In genomic region chr2L:17433030-17433912, dm6 we compare ENCODE assay signal across 4 fruit fly cellular contexts.
A peak's percentile ranks its signal among the peaks of the same experiment; 100 is the strongest.
TF ChIP-seq lines count a peak whose summit lies in the region.

Gene Dif, minus strand, starts transcription at chr2L:17433161.
Gene CG5043, plus strand, starts transcription at chr2L:17433862.

- TF ChIP-seq CTCF in whole organism, embryonic (GFP tag; optimal IDR thresholded peaks at IDR 0.05; lab: Kevin White, UChicago) = no peak

TF ChIP-seq in whole organism, embryonic, 481 proteins besides CTCF, POLR2A, EP300 and RAD21 (continues in another document):
- TF ChIP-seq CG1603 (tag; optimal IDR thresholded peaks at IDR 0.05; lab: Kevin White, UChicago) (no peak), Atf-2 (GFP tag; optimal IDR thresholded peaks at IDR 0.05; lab: Kevin White, UChicago) (no peak), CG15514 (GFP tag; optimal IDR thresholded peaks at IDR 0.05; lab: Kevin White, UChicago) (peak; percentile 28), CG13287 (GFP tag; IDR thresholded peaks at IDR 0.05; lab: Robert Waterston, UW; ENCODE audit: partially characterized antibody) (peak; percentile 31), zen2 (GFP tag; IDR thresholded peaks at IDR 0.05; lab: Robert Waterston, UW; ENCODE audit: partially characterized antibody) (peak; percentile 60; the same call in 1 of the 3 replicates), ham (GFP tag; IDR thresholded peaks at IDR 0.05; lab: Robert Waterston, UW) (no peak), CG1233 (GFP tag; optimal IDR thresholded peaks at IDR 0.05; lab: Kevin White, UChicago) (peak; percentile 7), CG17829 (tag; optimal IDR thresholded peaks at IDR 0.05; lab: Kevin White, UChicago) (no peak), schlank (tag; optimal IDR thresholded peaks at IDR 0.05; lab: Kevin White, UChicago) (no peak), crol (GFP tag; IDR thresholded peaks at IDR 0.05; lab: Robert Waterston, UW) (peak; percentile 90), CG11560 (tag; IDR thresholded peaks at IDR 0.05; lab: Robert Waterston, UW) (no peak), Ets97D (GFP tag; optimal IDR thresholded peaks at IDR 0.05; lab: Kevin White, UChicago) (peak; percentile 61), vvl (GFP tag; IDR thresholded peaks at IDR 0.05; lab: Robert Waterston, UW) (0 out of 2 replicates have a peak, but pooled peaks have one; percentile 50), Adf1 (GFP tag; IDR thresholded peaks at IDR 0.05; lab: Robert Waterston, UW) (peak; percentile 55; the same call in 1 of the 2 replicates), CG6272 (GFP tag; IDR thresholded peaks at IDR 0.05; lab: Robert Waterston, UW) (no peak), Hand (GFP tag; optimal IDR thresholded peaks at IDR 0.05; lab: Kevin White, UChicago) (peak; percentile 1), CG10431 (GFP tag; optimal IDR thresholded peaks at IDR 0.05; lab: Kevin White, UChicago) (no peak), ewg (GFP tag; optimal IDR thresholded peaks at IDR 0.05; lab: Kevin White, UChicago) (peak; percentile 60), CG11695 (GFP tag; IDR thresholded peaks at IDR 0.05; lab: Robert Waterston, UW) (0 out of 3 replicates have a peak, but pooled peaks have one; percentile 21), Dp (GFP tag; optimal IDR thresholded peaks at IDR 0.05; lab: Kevin White, UChicago) (peak; percentile 73), CG6765 (GFP tag; optimal IDR thresholded peaks at IDR 0.05; lab: Kevin White, UChicago) (peak; percentile 41)

TF ChIP-seq in whole organism, prepupa, 60 proteins besides CTCF, POLR2A, EP300 and RAD21:
- TF ChIP-seq CG8119 (GFP tag; IDR thresholded peaks at IDR 0.05; lab: Robert Waterston, UW) = 0 out of 3 replicates have a peak, but pooled peaks have one; percentile 13
- no peak for TF ChIP-seq Hr39 (GFP tag; optimal IDR thresholded peaks at IDR 0.05; lab: Kevin White, UChicago)
TF ChIP-seq in whole organism, prepupa: peak in this region for 1.

TF ChIP-seq in whole organism, pupa, 21 proteins besides CTCF, POLR2A, EP300 and RAD21:
- TF ChIP-seq CG14655 (GFP tag; optimal IDR thresholded peaks at IDR 0.05; lab: Kevin White, UChicago) (no peak), rn (GFP tag; IDR thresholded peaks at IDR 0.05; lab: Robert Waterston, UW) (no peak), CG10348 (GFP tag; IDR thresholded peaks at IDR 0.05; lab: Robert Waterston, UW) (no peak), Ets98B (GFP tag; IDR thresholded peaks at IDR 0.05; lab: Robert Waterston, UW) (peak; percentile 36; the same call in 1 of the 2 replicates), CG4496 (GFP tag; IDR thresholded peaks at IDR 0.05; lab: Robert Waterston, UW) (peak; percentile 46; the same call in 1 of the 3 replicates)

TF ChIP-seq in whole organism, wandering third instar larva, 38 proteins besides CTCF, POLR2A, EP300 and RAD21:
- TF ChIP-seq N (GFP tag; optimal IDR thresholded peaks at IDR 0.05; lab: Kevin White, UChicago) = no peak
- TF ChIP-seq Dif (GFP tag; optimal IDR thresholded peaks at IDR 0.05; lab: Kevin White, UChicago; ENCODE audit: partially characterized antibody) = peak; percentile 9
TF ChIP-seq in whole organism, wandering third instar larva: peak in this region for 1.
